Worm (Caenorhabditis elegans) whole organism, early embryonic: ENCODE results near the gene otpl-5.

Source experiments
- F13C5.2 ChIP-seq: sonication (generic microtip); optimal IDR thresholded peaks from 2 replicates; lab custom pipeline; 2017; ENCODE audit warnings: mild to moderate bottlenecking, missing genetic modification characterization, inconsistent platforms, missing compliant biosample characterization
- ama-1 ChIP-seq: fragments of 150-350 bp; optimal IDR thresholded peaks from 2 replicates; lab custom pipeline; 2014
- ceh-13 ChIP-seq: fragments of 200-800 bp; sonication (Bioruptor generic); optimal IDR thresholded peaks from 2 replicates; lab custom pipeline; 2018; ENCODE audit warnings: mild to moderate bottlenecking, missing genetic modification characterization, missing compliant biosample characterization
- ceh-36 ChIP-seq: sonication (generic microtip); optimal IDR thresholded peaks from 2 replicates; lab custom pipeline; 2016; ENCODE audit warnings: missing genetic modification characterization, inconsistent platforms, missing compliant biosample characterization
- flt-1 ChIP-seq: fragments of 200-800 bp; sonication (Bioruptor generic); IDR thresholded peaks from 2 replicates; pipeline ENCODE4 v1.3.6; 2022; ENCODE audit warnings: missing genetic modification characterization, missing compliant biosample characterization
- hmbx-1 ChIP-seq: sonication (generic microtip); optimal IDR thresholded peaks from 2 replicates; lab custom pipeline; 2016; ENCODE audit warnings: mild to moderate bottlenecking, missing genetic modification characterization, missing compliant biosample characterization
- hmg-4 ChIP-seq: fragments of 200-800 bp; sonication (Bioruptor generic); optimal IDR thresholded peaks from 2 replicates; lab custom pipeline; 2018; ENCODE audit warnings: mild to moderate bottlenecking, missing genetic modification characterization, missing compliant biosample characterization
- pes-1 ChIP-seq: fragments of 200-800 bp; sonication (Bioruptor generic); IDR thresholded peaks from 2 replicates; pipeline ENCODE4 v1.3.6; 2022; ENCODE audit warnings: missing genetic modification reagents, missing genetic modification characterization, missing compliant biosample characterization
- tbx-37 ChIP-seq: fragments of 200-800 bp; sonication (Bioruptor generic); conservative IDR thresholded peaks from 2 replicates; pipeline ENCODE4 v1.3.6; 2022; ENCODE audit warnings: missing genetic modification reagents, missing genetic modification characterization, missing compliant biosample characterization
- tra-4 ChIP-seq: sonication (generic microtip); optimal IDR thresholded peaks from 2 replicates; lab custom pipeline; 2017; ENCODE audit warnings: missing genetic modification characterization, missing compliant biosample characterization

DNA sequence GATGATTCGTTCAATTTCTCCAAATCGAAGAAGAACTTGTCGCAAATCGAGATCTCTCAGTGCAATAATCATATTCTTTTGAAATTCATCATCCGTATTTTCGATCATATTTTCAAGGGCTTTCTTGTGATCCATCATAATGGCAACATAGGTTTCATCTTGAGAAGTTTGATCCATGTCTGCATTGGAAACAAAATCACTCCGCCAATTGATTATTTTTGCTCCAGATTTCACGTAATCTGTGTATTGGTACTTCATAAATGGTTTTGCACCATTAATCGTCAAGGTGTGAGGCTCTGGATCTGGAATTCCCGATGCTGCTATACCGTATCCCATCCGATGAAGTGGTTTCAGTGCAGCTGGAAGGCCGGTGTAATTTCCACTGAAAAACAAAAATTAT, 12.9 kb upstream of the otpl-5 start:
- TF ChIP-seq flt-1 (GFP tag; lab: Robert Waterston, UW) (no peak), ceh-36 (tag; lab: Kevin White, UChicago) (no peak), F13C5.2 (tag; lab: Kevin White, UChicago) (no peak), tbx-37 (GFP tag; lab: Robert Waterston, UW) (no peak), pes-1 (no peak), ama-1 (lab: Kevin White, UChicago) (no peak), hmg-4 (GFP tag; lab: Kevin White, UChicago) (no peak), hmbx-1 (no peak), ceh-13 (no peak), tra-4 (no peak)
